Worm (Caenorhabditis elegans) whole organism, late embryonic: ENCODE results near the gene K07H8.2.

Experiments used
- K09A11.1 ChIP-seq: sonication (generic microtip); optimal IDR thresholded peaks from 2 replicates; lab custom pipeline; 2017; ENCODE audit warnings: antibody characterized with exemption, mild to moderate bottlenecking, missing genetic modification characterization, missing compliant biosample characterization; ENCODE audit not compliant: insufficient read depth
- ceh-22 ChIP-seq: sonication (generic microtip); optimal IDR thresholded peaks from 2 replicates; lab custom pipeline; 2017; ENCODE audit warnings: missing biosample characterization, missing genetic modification characterization
- hlh-13 ChIP-seq: fragments of 200-800 bp; sonication (Bioruptor generic); optimal IDR thresholded peaks from 2 replicates; lab custom pipeline; 2018; ENCODE audit warnings: mild to moderate bottlenecking, missing genetic modification characterization, missing compliant biosample characterization
- hlh-15 ChIP-seq: sonication (generic microtip); optimal IDR thresholded peaks from 2 replicates; lab custom pipeline; 2016; ENCODE audit warnings: missing genetic modification characterization, missing compliant biosample characterization
- nfya-1 ChIP-seq: sonication (generic microtip); optimal IDR thresholded peaks from 2 replicates; lab custom pipeline; 2017; ENCODE audit warnings: missing genetic modification characterization, mild to moderate bottlenecking, missing compliant biosample characterization, antibody characterized with exemption, moderate library complexity
- nhr-11 ChIP-seq: fragments of 150-350 bp; optimal IDR thresholded peaks from 2 replicates; lab custom pipeline; 2014; ENCODE audit warnings: missing biosample characterization, missing genetic modification characterization
- ref-2 ChIP-seq: sonication (generic microtip); optimal IDR thresholded peaks from 2 replicates; lab custom pipeline; 2016; ENCODE audit warnings: missing genetic modification characterization, missing compliant biosample characterization
- sox-4 ChIP-seq: sonication (generic microtip); optimal IDR thresholded peaks from 2 replicates; lab custom pipeline; 2017; ENCODE audit warnings: mild to moderate bottlenecking, missing genetic modification characterization, inconsistent platforms, missing compliant biosample characterization
- tbx-2 ChIP-seq: sonication (generic microtip); optimal IDR thresholded peaks from 2 replicates; lab custom pipeline; 2016; ENCODE audit warnings: missing genetic modification characterization, missing compliant biosample characterization
- unc-3 ChIP-seq, 2 experiments: fragments of 200-800 bp in 1 of 2; sonication (Bioruptor generic) in 1 of 2; sonication (generic microtip) in 1 of 2; conservative IDR thresholded peaks in 1 of 2; optimal IDR thresholded peaks in 1 of 2; 2 replicates each; pipeline versions ENCODE4 v1.3.6 to Lab custom; 2016 to 2022; ENCODE audit warnings: missing compliant biosample characterization in 2 of 2, missing genetic modification characterization in 2 of 2, missing genetic modification reagents in 1 of 2
- unc-86 ChIP-seq: sonication (generic microtip); optimal IDR thresholded peaks from 2 replicates; lab custom pipeline; 2016; ENCODE audit warnings: missing genetic modification characterization, missing compliant biosample characterization

- no peak for TF ChIP-seq K09A11.1 (tag; lab: Kevin White, UChicago)
- TF ChIP-seq nfya-1 (tag; lab: Kevin White, UChicago): no peak
- TF ChIP-seq nhr-11: no peak
- no peak for TF ChIP-seq ref-2
- no peak for TF ChIP-seq tbx-2 (tag; lab: Kevin White, UChicago)
- TF ChIP-seq unc-86 (tag; lab: Kevin White, UChicago): no peak
- no peak for TF ChIP-seq hlh-13 (GFP tag; lab: Kevin White, UChicago)
- no peak for TF ChIP-seq hlh-15 (tag; lab: Kevin White, UChicago)
- no peak for TF ChIP-seq ceh-22 (tag; lab: Kevin White, UChicago)
- TF ChIP-seq unc-3 (GFP tag; conservative IDR thresholded peaks at IDR 0.05; lab: Robert Waterston, UW): no peak
- no peak for TF ChIP-seq unc-3 (tag; optimal IDR thresholded peaks at IDR 0.05; lab: Kevin White, UChicago)
- no peak for TF ChIP-seq sox-4 (tag; lab: Kevin White, UChicago)
Observed at ce11 chrIV:8243170-8243569, 48.2 kb upstream of the K07H8.2 start.
